Fruit fly (Drosophila melanogaster): ENCODE data around the gene Vtld.
"Not testable (repeated sequence)": the region's sequence is repeated elsewhere in the genome, so short reads cannot be mapped to it uniquely, and the experiment has no call there.

Gene Vtld

DNA sequence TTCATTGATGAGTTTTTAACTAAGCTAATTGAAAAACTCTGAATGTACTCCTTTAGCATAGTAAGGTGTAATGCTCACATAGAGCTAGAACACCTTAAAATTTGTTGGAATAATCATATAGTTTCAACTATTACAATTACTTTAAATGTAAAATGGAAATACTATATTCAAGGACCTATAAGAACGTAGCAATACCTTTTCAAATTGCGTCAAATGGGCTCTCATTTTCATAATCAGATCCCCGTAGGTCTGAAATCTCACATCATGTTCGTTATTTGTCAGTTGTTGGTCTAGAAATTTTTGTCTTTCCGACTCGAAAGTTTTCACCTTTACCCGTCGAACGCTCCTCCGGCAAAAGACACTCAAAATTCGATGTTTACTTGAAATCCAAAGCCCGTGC lies at the start of gene Vtld:
Gene Vtld (plus strand): TSS at position 301 of the 400 bp plus-strand sequence.
- not testable (repeated sequence) for TF ChIP-seq CG12768, CG5204, cic (GFP tag; optimal IDR thresholded peaks at IDR 0.05)

DNA sequence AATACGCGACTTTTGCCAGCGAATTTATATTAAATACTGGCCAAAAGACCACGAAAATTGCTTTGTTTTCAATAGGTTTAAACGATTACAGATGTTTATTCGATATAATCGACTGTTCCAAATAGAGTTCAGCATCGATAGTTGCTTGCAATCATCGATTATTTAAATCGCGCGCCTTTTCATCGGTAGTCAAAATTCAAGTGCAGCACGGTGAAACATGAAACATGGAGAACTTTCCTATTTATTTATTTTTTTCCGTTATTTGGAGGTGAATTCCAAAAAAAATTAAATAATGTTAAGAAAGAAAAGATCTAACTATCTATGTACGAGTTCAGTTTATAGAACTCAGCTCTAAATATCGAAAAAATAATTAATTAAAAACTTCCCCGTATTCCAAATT lies 42.0 kb upstream of the Vtld start, which contains the start of gene Trpml:
Gene Trpml (minus strand): TSS at position 101 of the 400 bp plus-strand sequence.
- TF ChIP-seq CG14711 (tag; optimal IDR thresholded peaks at IDR 0.05); CG1620 (GFP tag; optimal IDR thresholded peaks at IDR 0.05); cic (GFP tag; optimal IDR thresholded peaks at IDR 0.05): not testable (repeated sequence)

DNA sequence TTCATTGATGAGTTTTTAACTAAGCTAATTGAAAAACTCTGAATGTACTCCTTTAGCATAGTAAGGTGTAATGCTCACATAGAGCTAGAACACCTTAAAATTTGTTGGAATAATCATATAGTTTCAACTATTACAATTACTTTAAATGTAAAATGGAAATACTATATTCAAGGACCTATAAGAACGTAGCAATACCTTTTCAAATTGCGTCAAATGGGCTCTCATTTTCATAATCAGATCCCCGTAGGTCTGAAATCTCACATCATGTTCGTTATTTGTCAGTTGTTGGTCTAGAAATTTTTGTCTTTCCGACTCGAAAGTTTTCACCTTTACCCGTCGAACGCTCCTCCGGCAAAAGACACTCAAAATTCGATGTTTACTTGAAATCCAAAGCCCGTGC lies 31.5 kb upstream of the Vtld start, which contains the start of gene CG42529:
Gene CG42529 (plus strand): TSS at position 301 of the 400 bp plus-strand sequence.
- not testable (repeated sequence) for TF ChIP-seq Clk, CG11617, cic (GFP tag; optimal IDR thresholded peaks at IDR 0.05)

DNA sequence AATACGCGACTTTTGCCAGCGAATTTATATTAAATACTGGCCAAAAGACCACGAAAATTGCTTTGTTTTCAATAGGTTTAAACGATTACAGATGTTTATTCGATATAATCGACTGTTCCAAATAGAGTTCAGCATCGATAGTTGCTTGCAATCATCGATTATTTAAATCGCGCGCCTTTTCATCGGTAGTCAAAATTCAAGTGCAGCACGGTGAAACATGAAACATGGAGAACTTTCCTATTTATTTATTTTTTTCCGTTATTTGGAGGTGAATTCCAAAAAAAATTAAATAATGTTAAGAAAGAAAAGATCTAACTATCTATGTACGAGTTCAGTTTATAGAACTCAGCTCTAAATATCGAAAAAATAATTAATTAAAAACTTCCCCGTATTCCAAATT lies 10.6 kb upstream of the Vtld start, which contains the start of gene CG42638:
Gene CG42638 (minus strand): TSS at position 101 of the 400 bp plus-strand sequence.
- not testable (repeated sequence) for TF ChIP-seq pad (GFP tag; optimal IDR thresholded peaks at IDR 0.05); bab1 (GFP tag; optimal IDR thresholded peaks at IDR 0.05); cnc (optimal IDR thresholded peaks at IDR 0.05)

DNA sequence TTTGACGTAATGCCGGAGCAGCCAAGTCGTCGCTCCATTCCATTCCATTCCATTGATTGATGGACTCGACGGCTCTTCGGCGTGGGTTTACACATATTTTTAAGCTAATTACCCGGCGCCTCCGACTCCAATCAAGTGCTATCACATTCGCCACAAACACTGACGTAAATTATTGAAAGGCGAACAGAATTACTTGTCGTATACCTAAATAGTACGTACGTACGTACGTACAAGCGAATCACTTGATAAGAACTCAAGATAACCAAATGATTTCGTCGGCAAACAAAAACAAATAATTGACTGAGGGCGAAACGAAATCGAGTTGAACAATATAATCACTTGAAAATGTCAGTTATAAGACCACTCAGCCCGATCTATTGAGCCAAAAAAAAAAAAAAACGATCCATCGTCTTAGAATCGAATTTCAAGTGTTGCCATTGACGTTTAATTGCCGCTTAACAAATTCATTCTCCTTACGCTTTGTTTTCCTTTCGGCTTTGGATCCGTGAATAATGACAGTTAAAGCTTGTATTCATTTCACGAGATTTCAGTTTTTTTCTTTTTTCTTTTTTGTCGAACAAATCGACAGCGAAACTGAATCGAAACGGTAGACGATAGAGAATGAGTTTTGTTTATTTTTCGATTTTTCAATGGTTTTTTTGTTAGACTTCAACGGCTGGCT lies 17.2 kb downstream of the Vtld start:
- TF ChIP-seq cic (GFP tag; optimal IDR thresholded peaks at IDR 0.05), result peak; percentile 58
- TF ChIP-seq CG5204 (GFP tag; optimal IDR thresholded peaks at IDR 0.05), result no peak
- no peak for TF ChIP-seq cnc (optimal IDR thresholded peaks at IDR 0.05)

DNA sequence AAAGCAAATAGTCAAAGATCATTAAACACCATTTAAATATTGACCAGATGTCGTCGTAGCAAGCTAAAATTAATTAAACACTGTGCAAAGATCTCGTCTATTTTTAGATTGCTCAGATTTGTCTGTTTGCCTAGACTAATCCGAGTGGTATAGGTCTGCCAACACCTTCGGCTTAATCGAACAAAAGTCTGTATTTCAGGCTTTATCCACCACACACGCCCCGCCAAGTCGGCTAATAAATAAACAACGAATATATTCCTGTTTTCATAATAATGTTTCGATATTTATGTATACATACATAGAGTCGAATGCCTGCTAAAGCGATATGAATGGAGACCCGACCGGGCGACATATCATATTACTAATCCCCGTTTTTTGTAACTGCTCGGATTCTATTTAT lies 18.3 kb downstream of the Vtld start:
- no peak for TF ChIP-seq CG7045 (GFP tag; optimal IDR thresholded peaks at IDR 0.05)
- no peak for TF ChIP-seq CG33017 (tag; optimal IDR thresholded peaks at IDR 0.05)
- no peak for TF ChIP-seq CG12768 (GFP tag; optimal IDR thresholded peaks at IDR 0.05)
- TF ChIP-seq toe (GFP tag; optimal IDR thresholded peaks at IDR 0.05), result no peak
- no peak for TF ChIP-seq pad (GFP tag; optimal IDR thresholded peaks at IDR 0.05)
- TF ChIP-seq Crg-1 (GFP tag; optimal IDR thresholded peaks at IDR 0.05), result no peak
- TF ChIP-seq Mnt (GFP tag; optimal IDR thresholded peaks at IDR 0.05), result no peak
- TF ChIP-seq tj (GFP tag; optimal IDR thresholded peaks at IDR 0.05), result no peak
- no peak for TF ChIP-seq cnc (optimal IDR thresholded peaks at IDR 0.05)

DNA sequence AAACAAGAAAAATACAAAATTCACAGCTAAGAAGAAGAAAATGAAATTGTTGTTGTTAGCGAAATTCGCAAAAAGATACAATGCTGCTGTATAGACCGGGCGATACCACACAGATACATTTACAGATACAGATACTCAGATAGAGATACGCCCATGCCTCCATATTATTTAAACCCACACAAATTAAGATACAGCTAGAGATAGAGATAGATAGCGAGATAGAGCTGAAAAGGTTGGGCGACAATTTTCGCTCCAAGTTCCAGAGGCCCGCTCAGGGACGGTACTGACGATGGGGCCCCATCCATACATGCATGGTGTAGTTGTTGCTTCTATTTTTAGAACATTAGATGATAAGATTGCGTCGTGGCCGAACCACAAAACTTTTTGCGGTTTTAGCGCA lies 27.4 kb downstream of the Vtld start:
- peak; percentile 30 for TF ChIP-seq CG12768 (GFP tag; optimal IDR thresholded peaks at IDR 0.05)
- TF ChIP-seq bab1 (GFP tag; optimal IDR thresholded peaks at IDR 0.05), result no peak
- no peak for TF ChIP-seq CG5204 (GFP tag; optimal IDR thresholded peaks at IDR 0.05)
- no peak for TF ChIP-seq CG11617 (GFP tag; optimal IDR thresholded peaks at IDR 0.05)
- no peak for TF ChIP-seq CG14711 (tag; optimal IDR thresholded peaks at IDR 0.05)
- TF ChIP-seq tj (GFP tag; optimal IDR thresholded peaks at IDR 0.05), result peak; percentile 5
- TF ChIP-seq Crg-1 (GFP tag; optimal IDR thresholded peaks at IDR 0.05), result no peak
- TF ChIP-seq kay (GFP tag; ENCODE audit: borderline replicate concordance), result no peak
- TF ChIP-seq CG1620 (GFP tag; optimal IDR thresholded peaks at IDR 0.05), result no peak
- TF ChIP-seq CG33017 (tag; optimal IDR thresholded peaks at IDR 0.05), result no peak
- TF ChIP-seq cnc (optimal IDR thresholded peaks at IDR 0.05), result no peak
- TF ChIP-seq ovo (GFP tag; optimal IDR thresholded peaks at IDR 0.05), result no peak
- TF ChIP-seq Hr96 (GFP tag; optimal IDR thresholded peaks at IDR 0.05), result no peak
- no peak for TF ChIP-seq Mnt (GFP tag; optimal IDR thresholded peaks at IDR 0.05)
- peak; percentile 51 for TF ChIP-seq cic (GFP tag; optimal IDR thresholded peaks at IDR 0.05)
- TF ChIP-seq CG7101 (tag; optimal IDR thresholded peaks at IDR 0.05), result no peak
- TF ChIP-seq Clk (GFP tag; optimal IDR thresholded peaks at IDR 0.05), result no peak
- TF ChIP-seq toe (GFP tag; optimal IDR thresholded peaks at IDR 0.05), result no peak
- no peak for TF ChIP-seq pad (GFP tag; optimal IDR thresholded peaks at IDR 0.05)
- no peak for TF ChIP-seq CG7045 (GFP tag; optimal IDR thresholded peaks at IDR 0.05)

DNA sequence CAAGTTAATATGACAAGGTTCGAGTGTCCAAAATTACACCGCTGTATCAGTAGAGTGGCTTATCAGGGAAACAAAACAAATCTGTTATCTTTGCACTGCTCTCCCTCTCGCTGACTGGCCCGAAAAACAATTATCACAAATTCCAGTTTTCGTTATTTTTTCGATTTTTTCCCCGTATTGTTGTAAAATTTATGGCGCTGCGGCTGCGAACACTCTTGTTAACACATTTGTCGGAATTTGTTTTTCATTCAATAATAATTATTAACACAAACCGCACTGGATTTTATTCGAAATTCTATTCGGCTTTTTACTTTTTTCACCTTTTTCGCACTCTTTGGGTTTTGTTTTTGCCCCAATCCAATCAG lies 30.3 kb downstream of the Vtld start:
- TF ChIP-seq Hr96 (GFP tag; optimal IDR thresholded peaks at IDR 0.05) (no peak), CG5204 (GFP tag; optimal IDR thresholded peaks at IDR 0.05) (no peak), ovo (GFP tag; optimal IDR thresholded peaks at IDR 0.05) (no peak), CG12768 (GFP tag; optimal IDR thresholded peaks at IDR 0.05) (no peak), kay (GFP tag; ENCODE audit: borderline replicate concordance) (peak; percentile 88), bab1 (GFP tag; optimal IDR thresholded peaks at IDR 0.05) (no peak), Clk (GFP tag; optimal IDR thresholded peaks at IDR 0.05) (no peak)
